Fruit fly (Drosophila melanogaster) whole organism, adult: ENCODE results near the gene CG13068.

Experiments
- bab1 ChIP-seq: fragments of 200-800 bp; sonication (Bioruptor generic); optimal IDR thresholded peaks from 3 replicates; lab custom pipeline; 2019; ENCODE audit warnings: missing biosample characterization, mild to moderate bottlenecking, missing genetic modification characterization, moderate library complexity
- kay ChIP-seq: fragments of 200-800 bp; sonication (Bioruptor generic); peaks from one replicate; lab custom pipeline; 2016; ENCODE audit warnings: missing biosample characterization, missing genetic modification characterization, borderline replicate concordance

dm6 chr3L:16265000-16265399 lies 4.2 kb upstream of the CG13068 start, which contains the start of the genes CG13051 and CG13069:
- TF ChIP-seq bab1 (GFP tag; lab: Kevin White, UChicago) (no peak), kay (no peak)
